Worm (Caenorhabditis elegans) whole organism, L4 larva: ENCODE measurements around the gene mtm-6.

ENCODE experiments used
- T20F7.1 ChIP-seq: fragments of 200-800 bp; sonication (Bioruptor generic); optimal IDR thresholded peaks from 2 replicates; lab custom pipeline; 2018; ENCODE audit warnings: mild to moderate bottlenecking, missing genetic modification characterization, missing compliant biosample characterization
- lin-15B ChIP-seq: fragments of 150-350 bp; sonication (generic microtip); optimal IDR thresholded peaks from 3 replicates; lab custom pipeline; 2014; ENCODE audit warnings: missing biosample characterization, missing genetic modification characterization
- madf-5 ChIP-seq, 2 experiments: fragments of 200-800 bp; sonication (Bioruptor generic); IDR thresholded peaks; 2 replicates each; pipeline ENCODE4 v1.3.6; 2022; ENCODE audit warnings: missing compliant biosample characterization in 2 of 2, missing genetic modification characterization in 2 of 2
- mep-1 ChIP-seq: fragments of 150-350 bp; sonication (generic microtip); optimal IDR thresholded peaks from 3 replicates; lab custom pipeline; 2014; ENCODE audit warnings: missing biosample characterization, missing genetic modification characterization
- nhr-11 ChIP-seq: fragments of 150-350 bp; optimal IDR thresholded peaks from 2 replicates; lab custom pipeline; 2014; ENCODE audit warnings: missing biosample characterization, missing genetic modification characterization
- pha-4 ChIP-seq, 2 experiments: fragments of 150-350 bp in 1 of 2; fragments of 200-800 bp in 1 of 2; sonication (Bioruptor generic) in 1 of 2; IDR thresholded peaks in 1 of 2; optimal IDR thresholded peaks in 1 of 2; 2 replicates each; pipeline versions ENCODE4 v1.3.6 to Lab custom; 2014 to 2022; ENCODE audit warnings: missing genetic modification characterization in 2 of 2, missing genetic modification reagents in 2 of 2, missing biosample characterization in 1 of 2, missing compliant biosample characterization in 1 of 2

DNA sequence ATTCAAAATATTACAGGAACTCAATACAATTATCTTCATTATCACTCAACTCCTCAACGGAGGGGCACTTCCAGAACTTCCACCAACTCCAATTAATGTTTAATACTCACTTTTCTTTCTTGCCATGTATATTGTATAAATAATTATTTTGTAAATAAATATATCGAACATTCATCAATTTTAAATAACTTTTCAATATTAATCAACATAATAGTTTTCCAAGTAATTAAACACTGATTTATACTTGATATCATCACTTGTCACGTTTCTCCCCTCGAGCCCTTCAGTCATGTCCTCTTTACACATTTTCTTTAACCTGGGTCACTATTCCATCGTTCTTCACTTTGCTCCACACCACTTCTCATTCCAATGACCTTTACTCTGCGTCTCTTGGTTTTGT is 56.0 kb downstream of the mtm-6 start, which contains the start of gene mig-18:
- no peak for TF ChIP-seq mep-1 (tag; lab: Kevin White, UChicago)
- no peak for TF ChIP-seq T20F7.1 (GFP tag; lab: Kevin White, UChicago)
- TF ChIP-seq pha-4 (GFP tag; IDR thresholded peaks at IDR 0.05; lab: Robert Waterston, UW), result no peak
- TF ChIP-seq pha-4 (tag; optimal IDR thresholded peaks at IDR 0.05; lab: Kevin White, UChicago), result no peak
- no peak for TF ChIP-seq lin-15B (tag; lab: Kevin White, UChicago)
- no peak for TF ChIP-seq nhr-11 (tag; lab: Kevin White, UChicago)
- TF ChIP-seq madf-5 (GFP tag; IDR thresholded peaks at IDR 0.05; lab: Robert Waterston, UW), result no peak
